Worm (Caenorhabditis elegans) whole organism, late embryonic: ENCODE measurements around the gene C18G1.1.

Source experiments
- K02D7.2 ChIP-seq: sonication (generic microtip); optimal IDR thresholded peaks from 2 replicates; lab custom pipeline; 2017; ENCODE audit warnings: mild to moderate bottlenecking, missing genetic modification characterization, missing compliant biosample characterization
- T23F11.4 ChIP-seq: fragments of 200-800 bp; sonication (Bioruptor generic); optimal IDR thresholded peaks from 2 replicates; lab custom pipeline; 2018; ENCODE audit warnings: mild to moderate bottlenecking, missing genetic modification characterization, missing compliant biosample characterization
- Y22D7AL.16 ChIP-seq: sonication (generic microtip); optimal IDR thresholded peaks from 2 replicates; lab custom pipeline; 2016; ENCODE audit warnings: missing genetic modification characterization, missing compliant biosample characterization
- ama-1 ChIP-seq: fragments of 150-350 bp; optimal IDR thresholded peaks from 2 replicates; lab custom pipeline; 2014
- ceh-14 ChIP-seq: sonication (generic microtip); optimal IDR thresholded peaks from 2 replicates; lab custom pipeline; 2016; ENCODE audit warnings: missing genotype, missing genetic modification characterization, missing compliant biosample characterization
- ceh-19 ChIP-seq: fragments of 200-800 bp; sonication (Bioruptor generic); optimal IDR thresholded peaks from 2 replicates; lab custom pipeline; 2018; ENCODE audit warnings: mild to moderate bottlenecking, missing genetic modification characterization, missing compliant biosample characterization
- ceh-2 ChIP-seq: sonication (generic microtip); optimal IDR thresholded peaks from 2 replicates; lab custom pipeline; 2016; ENCODE audit warnings: missing genotype, missing genetic modification characterization, missing compliant biosample characterization
- ceh-24 ChIP-seq: sonication (generic microtip); optimal IDR thresholded peaks from 2 replicates; lab custom pipeline; 2016; ENCODE audit warnings: mild to moderate bottlenecking, missing genetic modification characterization, missing compliant biosample characterization
- ceh-30 ChIP-seq: fragments of 150-350 bp; optimal IDR thresholded peaks from 2 replicates; lab custom pipeline; 2014; ENCODE audit warnings: missing biosample characterization, missing genetic modification characterization
- ceh-31 ChIP-seq: sonication (generic microtip); optimal IDR thresholded peaks from 2 replicates; lab custom pipeline; 2016; ENCODE audit warnings: missing genetic modification characterization, missing compliant biosample characterization
- ceh-45 ChIP-seq: fragments of 200-800 bp; sonication (Bioruptor generic); IDR thresholded peaks from 2 replicates; pipeline ENCODE4 v1.3.6; 2022; ENCODE audit warnings: missing genetic modification reagents, missing genetic modification characterization, missing compliant biosample characterization
- ceh-48 ChIP-seq: sonication (generic microtip); optimal IDR thresholded peaks from 2 replicates; lab custom pipeline; 2016; ENCODE audit warnings: missing genetic modification characterization, inconsistent platforms, missing compliant biosample characterization
- ceh-6 ChIP-seq: fragments of 200-800 bp; sonication (Bioruptor generic); optimal IDR thresholded peaks from 2 replicates; lab custom pipeline; 2018; ENCODE audit warnings: mild to moderate bottlenecking, missing genetic modification characterization, missing compliant biosample characterization
- ceh-9 ChIP-seq: sonication (generic microtip); optimal IDR thresholded peaks from 2 replicates; lab custom pipeline; 2016; ENCODE audit warnings: mild to moderate bottlenecking, missing genetic modification characterization, inconsistent platforms, missing compliant biosample characterization
- che-1 ChIP-seq: sonication (generic microtip); optimal IDR thresholded peaks from 2 replicates; lab custom pipeline; 2016; ENCODE audit warnings: mild to moderate bottlenecking, missing genetic modification characterization, missing compliant biosample characterization
- dmd-4 ChIP-seq: sonication (generic microtip); optimal IDR thresholded peaks from 2 replicates; lab custom pipeline; 2016; ENCODE audit warnings: borderline replicate concordance, missing genetic modification characterization, missing compliant biosample characterization
- dve-1 ChIP-seq: sonication (generic microtip); optimal IDR thresholded peaks from 2 replicates; lab custom pipeline; 2017; ENCODE audit warnings: antibody characterized with exemption, mild to moderate bottlenecking, missing genetic modification characterization, missing compliant biosample characterization
- elt-4 ChIP-seq: sonication (generic microtip); optimal IDR thresholded peaks from 2 replicates; lab custom pipeline; 2016; ENCODE audit warnings: missing genetic modification characterization, missing compliant biosample characterization
- ets-4 ChIP-seq: sonication (generic microtip); optimal IDR thresholded peaks from 2 replicates; lab custom pipeline; 2016; ENCODE audit warnings: missing genetic modification characterization, missing compliant biosample characterization
- eyg-1 ChIP-seq: sonication (generic microtip); optimal IDR thresholded peaks from 2 replicates; lab custom pipeline; 2016; ENCODE audit warnings: missing genotype, missing genetic modification characterization, missing compliant biosample characterization
- hlh-30 ChIP-seq: sonication (generic microtip); optimal IDR thresholded peaks from 2 replicates; lab custom pipeline; 2017; ENCODE audit warnings: antibody characterized with exemption, missing genetic modification characterization, missing compliant biosample characterization; ENCODE audit not compliant: insufficient read depth
- lin-11 ChIP-seq: fragments of 200-800 bp; sonication (Bioruptor generic); optimal IDR thresholded peaks from 2 replicates; lab custom pipeline; 2018; ENCODE audit warnings: mild to moderate bottlenecking, missing genetic modification characterization, missing compliant biosample characterization
- mec-3 ChIP-seq: sonication (generic microtip); optimal IDR thresholded peaks from 2 replicates; lab custom pipeline; 2016; ENCODE audit warnings: borderline replicate concordance, missing genetic modification characterization, missing compliant biosample characterization
- nhr-232 ChIP-seq: sonication (generic microtip); optimal IDR thresholded peaks from 2 replicates; lab custom pipeline; 2016; ENCODE audit warnings: missing genetic modification characterization, missing compliant biosample characterization
- npax-4 ChIP-seq: sonication (generic microtip); optimal IDR thresholded peaks from 2 replicates; lab custom pipeline; 2016; ENCODE audit warnings: missing genetic modification characterization, missing compliant biosample characterization
- odd-2 ChIP-seq: sonication (generic microtip); optimal IDR thresholded peaks from 2 replicates; lab custom pipeline; 2017; ENCODE audit warnings: antibody characterized with exemption, mild to moderate bottlenecking, missing genetic modification characterization, missing compliant biosample characterization
- pax-1 ChIP-seq: fragments of 150-350 bp; optimal IDR thresholded peaks from 2 replicates; lab custom pipeline; 2014; ENCODE audit warnings: missing biosample characterization, missing genetic modification characterization
- pqm-1 ChIP-seq: sonication (generic microtip); optimal IDR thresholded peaks from 2 replicates; lab custom pipeline; 2016; ENCODE audit warnings: missing genetic modification characterization, missing compliant biosample characterization
- ref-2 ChIP-seq: sonication (generic microtip); optimal IDR thresholded peaks from 2 replicates; lab custom pipeline; 2016; ENCODE audit warnings: missing genetic modification characterization, missing compliant biosample characterization
- sdc-2 ChIP-seq: sonication (generic microtip); optimal IDR thresholded peaks from 2 replicates; lab custom pipeline; 2016; ENCODE audit warnings: missing genotype, missing genetic modification characterization, missing compliant biosample characterization
- sox-2 ChIP-seq: fragments of 200-800 bp; sonication (Bioruptor generic); IDR thresholded peaks from 2 replicates; pipeline ENCODE4 v1.3.6; 2022; ENCODE audit warnings: missing genetic modification reagents, missing genetic modification characterization, missing compliant biosample characterization
- sox-4 ChIP-seq: sonication (generic microtip); optimal IDR thresholded peaks from 2 replicates; lab custom pipeline; 2017; ENCODE audit warnings: mild to moderate bottlenecking, missing genetic modification characterization, inconsistent platforms, missing compliant biosample characterization
- tbx-2 ChIP-seq: sonication (generic microtip); optimal IDR thresholded peaks from 2 replicates; lab custom pipeline; 2016; ENCODE audit warnings: missing genetic modification characterization, missing compliant biosample characterization
- ttx-3 ChIP-seq: sonication (generic microtip); optimal IDR thresholded peaks from 2 replicates; lab custom pipeline; 2016; ENCODE audit warnings: missing genetic modification reagents, missing genetic modification characterization, missing compliant biosample characterization
- unc-42 ChIP-seq: sonication (generic microtip); optimal IDR thresholded peaks from 2 replicates; lab custom pipeline; 2016; ENCODE audit warnings: missing genotype, missing genetic modification characterization, missing compliant biosample characterization
- zip-5 ChIP-seq: sonication (generic microtip); optimal IDR thresholded peaks from 2 replicates; lab custom pipeline; 2016; ENCODE audit warnings: missing genetic modification characterization, missing compliant biosample characterization

Gene C18G1.1

ce11 chrV:4750294-4750693 lies 27.5 kb upstream of the C18G1.1 start, which contains the start of gene C18G1.6:
Gene C18G1.6 (plus strand): TSS chrV:4750594.
- TF ChIP-seq npax-4 (no peak), dmd-4 (tag; lab: Kevin White, UChicago) (no peak), eyg-1 (tag; lab: Kevin White, UChicago) (no peak), sox-4 (tag; lab: Kevin White, UChicago) (no peak), lin-11 (tag; lab: Kevin White, UChicago) (no peak), ceh-14 (tag; lab: Kevin White, UChicago) (no peak), tbx-2 (tag; lab: Kevin White, UChicago) (no peak)

DNA sequence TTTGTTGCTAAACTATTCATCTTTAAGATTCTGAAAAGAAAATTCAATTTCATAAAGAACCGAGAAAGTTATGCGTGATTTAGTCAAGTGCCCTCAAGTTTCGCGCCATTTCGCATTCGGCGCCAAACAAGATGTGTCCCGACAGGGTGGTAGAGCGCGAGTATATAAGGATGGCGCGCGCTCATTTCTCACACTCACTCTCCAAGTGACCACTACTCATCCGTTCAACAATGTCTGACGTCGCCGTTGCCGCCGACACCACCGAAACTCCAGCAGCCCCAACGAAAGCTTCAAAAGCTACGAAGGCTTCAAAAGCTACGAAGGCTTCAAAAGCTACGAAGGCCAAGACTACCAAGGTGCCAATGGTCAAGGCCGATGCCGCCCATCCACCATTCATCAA lies 23.6 kb upstream of the C18G1.1 start, which contains the start of gene hil-4:
TSS of gene hil-4 (plus strand) at position 191 of the 400 bp plus-strand sequence.
- no peak for TF ChIP-seq elt-4
- TF ChIP-seq ets-4 (tag; lab: Kevin White, UChicago): no peak
- no peak for TF ChIP-seq ceh-45 (GFP tag; lab: Robert Waterston, UW)
- TF ChIP-seq nhr-232 (tag; lab: Kevin White, UChicago): no peak
- TF ChIP-seq pax-1 (tag; lab: Kevin White, UChicago): no peak
- TF ChIP-seq sox-4 (tag; lab: Kevin White, UChicago): no peak
- TF ChIP-seq zip-5: no peak
- no peak for TF ChIP-seq lin-11 (tag; lab: Kevin White, UChicago)
- TF ChIP-seq ref-2 (tag; lab: Kevin White, UChicago): no peak
- TF ChIP-seq ceh-30 (tag; lab: Kevin White, UChicago): no peak
- TF ChIP-seq dve-1 (tag; lab: Kevin White, UChicago): no peak
- no peak for TF ChIP-seq ceh-9
- no peak for TF ChIP-seq ceh-31 (tag; lab: Kevin White, UChicago)
- no peak for TF ChIP-seq unc-42 (tag; lab: Kevin White, UChicago)
- no peak for TF ChIP-seq T23F11.4 (GFP tag; lab: Kevin White, UChicago)
- TF ChIP-seq ceh-2: no peak
- no peak for TF ChIP-seq K02D7.2 (tag; lab: Kevin White, UChicago)

DNA sequence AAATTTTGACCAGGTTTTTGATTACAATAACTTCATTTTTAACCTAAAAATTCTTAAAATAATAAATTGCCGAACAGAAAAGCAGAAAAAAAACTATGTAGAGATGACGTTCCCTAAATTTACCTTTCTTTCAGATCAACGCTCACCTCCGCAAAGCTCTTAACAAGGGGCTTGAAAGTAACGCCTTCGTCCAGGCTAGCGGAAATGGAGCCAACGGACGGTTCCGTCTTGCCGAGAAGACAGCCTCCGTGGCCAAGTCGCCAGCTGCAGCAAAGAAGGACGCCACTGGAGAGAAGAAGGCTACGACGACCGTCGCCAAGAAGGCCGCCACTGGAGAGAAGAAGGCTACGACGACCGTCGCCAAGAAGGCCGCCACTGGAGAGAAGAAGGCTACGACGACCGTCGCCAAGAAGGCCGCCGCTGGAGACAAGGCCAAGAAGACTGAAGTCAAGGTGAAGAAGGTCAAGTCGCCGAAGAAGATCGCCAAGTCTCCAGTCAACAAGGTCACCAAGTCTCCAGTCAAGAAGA lies 23.0 kb upstream of the C18G1.1 start:
- TF ChIP-seq ceh-48 (tag; lab: Kevin White, UChicago) (no peak), ceh-24 (tag; lab: Kevin White, UChicago) (no peak), unc-42 (tag; lab: Kevin White, UChicago) (no peak), lin-11 (tag; lab: Kevin White, UChicago) (no peak), sdc-2 (no peak), pqm-1 (no peak), dmd-4 (tag; lab: Kevin White, UChicago) (no peak)
- TF ChIP-seq, all 69 proteins: peak for 0

DNA sequence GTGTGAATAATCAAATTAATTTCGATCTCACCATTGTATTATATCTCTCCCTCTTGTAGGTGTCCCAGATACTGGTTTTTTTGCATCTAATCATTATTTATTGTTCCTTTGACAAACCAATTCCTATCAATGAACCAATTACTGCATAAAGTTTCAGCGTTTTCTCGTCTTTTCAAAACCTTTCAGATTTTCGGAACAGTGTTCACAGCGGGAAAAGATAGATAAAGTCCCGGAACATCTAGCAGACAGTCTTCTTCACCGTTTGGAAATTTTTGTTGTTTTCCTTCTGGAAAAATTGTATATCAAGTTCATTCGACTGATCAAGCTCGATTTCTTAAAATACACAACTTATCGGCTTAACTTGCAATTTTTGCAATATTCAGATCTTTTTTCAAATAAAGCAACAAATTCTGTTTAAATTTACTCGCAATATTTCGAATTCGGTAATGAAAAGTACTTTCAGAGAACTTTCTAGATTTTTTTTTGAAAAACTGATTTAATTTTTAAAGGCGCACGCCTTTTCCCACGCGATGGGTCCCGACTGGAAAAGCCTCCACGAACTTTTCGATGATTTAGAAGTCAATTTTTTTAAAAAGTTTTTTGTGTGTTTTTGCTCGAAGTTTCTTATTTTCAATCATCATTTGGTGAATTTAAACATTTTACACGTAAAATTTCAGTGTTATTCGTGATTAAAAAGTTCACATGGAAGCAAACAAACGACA lies 22.3 kb upstream of the C18G1.1 start, which contains the start of gene pgl-3:
TSS of gene pgl-3 (plus strand) at position 672 of the 722 bp plus-strand sequence.
- TF ChIP-seq ets-4 (tag; lab: Kevin White, UChicago) (no peak), ceh-19 (GFP tag; lab: Kevin White, UChicago) (no peak), ceh-30 (tag; lab: Kevin White, UChicago) (no peak), K02D7.2 (tag; lab: Kevin White, UChicago) (no peak), lin-11 (tag; lab: Kevin White, UChicago) (no peak), odd-2 (tag; lab: Kevin White, UChicago) (no peak), hlh-30 (tag; lab: Kevin White, UChicago) (no peak), sox-2 (GFP tag; lab: Robert Waterston, UW) (no peak), ttx-3 (tag; lab: Kevin White, UChicago) (no peak), zip-5 (no peak), ceh-6 (GFP tag; lab: Kevin White, UChicago) (no peak), Y22D7AL.16 (tag; lab: Kevin White, UChicago) (no peak), che-1 (no peak), mec-3 (tag; lab: Kevin White, UChicago) (no peak), ceh-45 (GFP tag; lab: Robert Waterston, UW) (no peak), ama-1 (no peak)
